Worm (Caenorhabditis elegans): Measurements from ENCODE around the gene F32D8.14.

- TF ChIP-seq odd-2 (tag; optimal IDR thresholded peaks at IDR 0.05) (no peak), npax-4 (tag; optimal IDR thresholded peaks at IDR 0.05) (no peak), ceh-45 (GFP tag; IDR thresholded peaks at IDR 0.05) (no peak), ceh-48 (tag; optimal IDR thresholded peaks at IDR 0.05) (no peak), elt-2 (tag; optimal IDR thresholded peaks at IDR 0.05) (no peak), lim-6 (tag; optimal IDR thresholded peaks at IDR 0.05) (no peak)
These were observed 32.0 kb downstream of the F32D8.14 start for ce11 chrV:10862457-10863097.
